Fruit fly (Drosophila melanogaster): Measurements from ENCODE around the gene CG42857.

dm6 chr3R:9774147-9774546 lies 46.8 kb downstream of the CG42857 start, which contains the start of gene Whamy:
- TF ChIP-seq CG8478 (optimal IDR thresholded peaks at IDR 0.05) = no peak
- no peak for TF ChIP-seq CTCF (optimal IDR thresholded peaks at IDR 0.05)
